Worm (Caenorhabditis elegans): ENCODE data around the gene ZK899.1.

DNA sequence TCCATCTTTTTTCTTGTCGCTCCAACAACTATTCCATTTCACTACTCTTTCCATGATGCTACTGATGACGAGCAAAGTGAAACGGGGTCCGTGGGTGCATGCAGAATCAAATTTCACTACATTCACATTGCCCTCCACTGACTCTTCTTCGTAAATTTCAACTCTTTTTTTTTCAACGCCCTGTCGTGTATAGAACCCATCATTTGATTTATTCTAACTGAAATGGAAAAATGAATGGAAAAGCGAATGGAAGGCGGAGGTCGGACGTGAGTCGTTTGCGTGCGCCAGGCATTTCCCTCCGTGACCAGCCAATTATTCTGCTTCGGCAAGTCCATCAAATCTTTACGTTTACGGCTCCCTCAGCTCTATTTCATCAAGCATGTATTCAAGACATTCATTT lies 2.6 kb upstream of the ZK899.1 start:
- TF ChIP-seq nfya-1 (tag; optimal IDR thresholded peaks at IDR 0.05) (no peak), fkh-6 (tag; optimal IDR thresholded peaks at IDR 0.05) (no peak), nhr-11 (tag; optimal IDR thresholded peaks at IDR 0.05) (no peak), pqm-1 (tag; optimal IDR thresholded peaks at IDR 0.05) (no peak), ama-1 (optimal IDR thresholded peaks at IDR 0.05) (no peak), npax-4 (tag; optimal IDR thresholded peaks at IDR 0.05) (no peak)
